Worm (Caenorhabditis elegans) whole organism, dauer: ENCODE results near the gene srg-45.

ENCODE experiments used
- unc-62 ChIP-seq: sonication (generic microtip); optimal IDR thresholded peaks from 2 replicates; lab custom pipeline; 2017; ENCODE audit warnings: missing biosample characterization, missing genetic modification reagents, missing genetic modification characterization

srg-45 gene

ce11 chrV:12298184-12298583 is 9.1 kb upstream of the srg-45 start:
- no peak for TF ChIP-seq unc-62 (GFP tag; lab: Kevin White, UChicago)

ce11 chrV:12299244-12299766 is 8.0 kb upstream of the srg-45 start:
- TF ChIP-seq unc-62 (GFP tag; lab: Kevin White, UChicago), result no peak

ce11 chrV:12300166-12300565 is 7.1 kb upstream of the srg-45 start:
- TF ChIP-seq unc-62 (GFP tag; lab: Kevin White, UChicago), result no peak

DNA sequence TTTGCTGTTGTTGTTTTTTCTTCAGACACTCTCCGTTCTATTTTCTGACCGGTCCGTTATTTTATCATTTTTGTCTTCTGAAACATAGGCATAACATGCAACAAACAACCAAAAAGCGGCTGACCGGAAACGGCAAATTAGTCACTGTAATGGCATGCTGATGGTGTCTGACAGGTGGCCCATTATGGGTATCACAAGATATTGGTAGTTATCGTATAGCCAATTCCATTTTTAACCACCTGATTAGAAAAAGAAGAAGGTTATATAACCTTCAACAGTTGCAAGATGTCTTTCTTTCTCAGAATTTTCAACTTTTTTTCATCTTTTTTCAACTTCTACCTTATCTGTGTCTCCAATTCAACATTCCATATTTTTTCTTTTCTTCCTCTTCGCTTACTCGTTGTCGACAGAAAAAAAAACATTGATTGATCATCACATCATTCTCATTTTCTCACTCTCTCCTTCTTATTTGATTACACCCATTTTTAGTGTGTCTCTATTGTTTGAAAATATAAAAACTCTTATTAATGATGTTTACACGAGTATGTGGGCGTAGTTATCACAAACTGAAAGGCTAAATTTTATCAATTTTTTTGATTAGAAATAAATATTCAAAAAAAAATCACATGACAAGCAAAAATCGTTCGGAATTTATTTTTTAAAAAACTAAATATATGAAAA is 6.4 kb upstream of the srg-45 start:
- TF ChIP-seq unc-62 (GFP tag; lab: Kevin White, UChicago), result no peak

DNA sequence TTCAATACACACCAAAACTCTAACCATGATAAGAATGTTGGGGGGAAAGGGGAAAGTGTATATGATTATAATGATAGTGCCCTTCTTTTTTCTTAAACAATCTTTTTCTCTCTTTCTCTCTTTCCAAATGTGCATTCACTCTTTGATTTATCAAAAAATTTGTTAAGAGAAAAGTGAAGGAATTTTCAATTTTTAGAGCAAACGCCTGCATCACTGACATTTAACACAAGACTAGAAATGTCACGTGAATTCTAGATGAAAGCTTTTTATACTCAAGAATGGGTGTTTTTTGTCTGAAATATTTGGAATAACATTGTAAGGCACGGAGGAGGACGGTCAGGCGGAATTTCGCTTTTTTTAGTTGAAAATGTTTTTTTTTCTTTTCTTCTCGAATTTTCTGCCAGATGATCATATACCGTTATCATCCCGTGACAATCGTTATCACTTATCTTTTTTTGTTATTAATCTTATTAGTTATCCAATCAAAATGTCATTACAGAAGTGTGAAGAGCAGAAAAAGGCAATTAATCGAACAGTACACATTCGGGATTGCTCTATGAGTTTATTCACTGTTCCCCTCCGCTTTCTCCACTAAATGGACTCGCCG is 5.2 kb upstream of the srg-45 start, which contains the start of the genes frm-7 and F55C5.17:
Gene frm-7 (plus strand): TSS at position 500 of the 607 bp plus-strand sequence.
Gene F55C5.17 (plus strand): TSS at position 557 of the 607 bp plus-strand sequence.
- no peak for TF ChIP-seq unc-62 (GFP tag; lab: Kevin White, UChicago)

DNA sequence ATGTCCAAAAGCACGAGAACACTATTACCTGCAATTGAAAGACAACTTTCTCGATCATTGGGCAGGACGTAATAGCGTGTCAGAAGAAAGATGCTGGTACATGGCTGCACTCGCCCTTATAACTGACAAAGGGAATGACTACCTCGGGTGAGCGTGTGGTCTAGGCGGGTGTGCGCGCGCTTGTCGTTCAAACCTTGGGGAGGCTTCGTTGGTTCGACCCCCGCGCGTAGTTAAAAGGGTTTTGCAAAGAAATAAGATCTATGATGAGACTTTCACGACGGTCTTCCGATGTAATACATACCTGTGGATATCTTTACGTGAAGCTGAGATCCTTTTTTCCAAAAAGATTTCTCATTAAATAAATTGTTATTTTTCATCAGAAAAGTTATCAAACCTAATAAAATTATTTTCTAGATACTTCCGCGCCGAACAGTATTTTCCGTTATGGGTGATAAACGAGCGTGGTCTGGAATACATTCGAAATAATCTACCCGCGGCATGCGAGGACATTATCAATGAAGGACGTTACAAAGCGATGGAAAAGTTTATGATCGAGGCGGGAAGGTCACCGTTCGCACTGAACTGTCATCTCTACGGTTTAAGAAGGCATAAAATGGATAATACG is 3.7 kb upstream of the srg-45 start:
- no peak for TF ChIP-seq unc-62 (GFP tag; lab: Kevin White, UChicago)

ce11 chrV:12305677-12306076 is 1.6 kb upstream of the srg-45 start:
- no peak for TF ChIP-seq unc-62 (GFP tag; lab: Kevin White, UChicago)

DNA sequence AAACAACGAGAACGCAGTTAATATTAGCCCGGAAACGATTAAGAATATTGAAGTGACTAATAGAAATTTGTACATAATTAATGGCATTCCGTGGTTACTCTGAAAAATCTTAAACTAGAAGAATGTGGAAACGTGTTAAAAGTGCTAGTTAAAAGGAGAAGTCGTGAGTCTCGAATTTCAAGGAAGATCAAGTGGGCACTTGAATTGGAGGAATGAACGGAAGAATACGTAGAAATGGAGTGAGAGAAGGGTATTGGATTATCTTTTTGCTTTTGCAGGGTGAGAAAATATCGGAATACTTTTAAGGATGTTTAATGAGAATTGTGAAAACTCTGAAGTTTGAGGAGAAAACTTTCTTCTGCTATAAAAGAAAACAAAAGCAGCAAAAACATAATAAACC is 3.0 kb downstream of the srg-45 start, which contains the start of gene hpo-30:
Gene hpo-30 (minus strand): TSS at position 101 of the 400 bp plus-strand sequence.
- TF ChIP-seq unc-62 (GFP tag; lab: Kevin White, UChicago), result no peak

DNA sequence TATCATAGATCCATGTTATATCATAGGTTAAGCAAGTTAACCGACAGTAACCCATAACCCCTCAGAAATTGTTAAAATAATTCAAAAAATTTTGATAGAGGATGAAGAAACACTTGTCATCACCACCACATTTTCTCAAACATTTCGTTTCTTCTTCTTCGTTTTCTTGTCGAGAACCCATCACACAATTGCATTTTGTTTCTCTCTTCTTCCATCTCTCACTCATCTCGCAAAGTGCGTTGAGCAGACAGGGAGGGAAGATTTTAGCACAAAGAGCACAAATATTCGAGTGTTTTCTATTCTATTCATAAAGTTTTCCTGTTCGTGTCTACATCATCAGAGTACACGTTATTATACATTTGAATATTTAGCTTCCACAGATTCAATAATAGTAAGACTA is 7.1 kb downstream of the srg-45 start:
- TF ChIP-seq unc-62 (GFP tag; lab: Kevin White, UChicago), result no peak

ce11 chrV:12316076-12316475 is 8.8 kb downstream of the srg-45 start:
- TF ChIP-seq unc-62 (GFP tag; lab: Kevin White, UChicago), result no peak

- no peak for TF ChIP-seq unc-62 (GFP tag; lab: Kevin White, UChicago)
These were observed 9.8 kb downstream of the srg-45 start, which contains the start of gene R04F11.3 for ce11 chrV:12317080-12317479. Gene R04F11.3 (minus strand): TSS chrV:12317180.

ce11 chrV:12317894-12318553 is 10.7 kb downstream of the srg-45 start, which contains the start of the genes R04F11.5 and R04F11.2:
Gene R04F11.5 (minus strand): TSS chrV:12318019.
Gene R04F11.2 (plus strand): TSS chrV:12318381.
- no peak for TF ChIP-seq unc-62 (GFP tag; lab: Kevin White, UChicago)

- no peak for TF ChIP-seq unc-62 (GFP tag; lab: Kevin White, UChicago)
These were observed 13.1 kb downstream of the srg-45 start for ce11 chrV:12320274-12320839.

DNA sequence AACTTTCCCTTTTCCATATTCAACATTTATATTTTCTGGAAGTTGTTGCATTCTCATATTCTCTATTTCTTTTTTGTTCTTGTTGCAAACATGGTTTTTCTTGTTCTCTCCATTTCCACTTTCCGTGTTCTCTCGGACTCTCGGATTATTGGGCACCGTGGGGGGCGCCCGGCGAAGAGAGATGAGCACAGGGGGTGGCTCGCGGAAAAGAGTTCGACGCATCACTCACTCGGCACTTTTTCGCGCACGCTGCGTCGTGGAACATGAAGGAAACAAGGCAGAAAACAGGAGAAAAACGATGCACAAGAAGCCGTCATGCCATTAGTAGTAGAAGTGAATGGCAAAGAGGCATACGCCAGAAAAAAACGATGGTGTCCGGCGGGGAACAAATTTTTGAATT is 19.3 kb downstream of the srg-45 start:
- no peak for TF ChIP-seq unc-62 (GFP tag; lab: Kevin White, UChicago)

DNA sequence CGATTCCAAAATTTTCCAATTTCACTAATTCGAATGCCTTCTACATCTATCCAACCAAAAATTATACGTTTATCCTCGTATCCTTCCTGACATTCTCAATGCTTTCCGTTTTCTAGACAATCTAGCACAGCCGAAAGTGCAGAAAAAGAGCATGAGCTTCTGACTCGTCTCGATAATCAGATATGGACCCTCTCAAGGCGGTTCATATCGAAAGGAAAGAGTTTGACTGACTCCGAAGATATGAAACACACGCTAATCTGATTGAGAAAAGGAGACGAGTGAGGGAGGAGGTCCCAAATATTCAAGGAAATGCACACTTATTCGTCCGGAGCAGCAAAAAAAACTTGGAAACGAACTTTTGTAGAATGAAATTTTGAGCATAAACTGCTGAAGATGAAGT is 21.9 kb downstream of the srg-45 start:
- no peak for TF ChIP-seq unc-62 (GFP tag; lab: Kevin White, UChicago)
